Worm (Caenorhabditis elegans): ENCODE data around the gene irld-66.
A peak's percentile ranks its signal among the peaks of the same experiment; 100 is the strongest.

Gene irld-66

DNA sequence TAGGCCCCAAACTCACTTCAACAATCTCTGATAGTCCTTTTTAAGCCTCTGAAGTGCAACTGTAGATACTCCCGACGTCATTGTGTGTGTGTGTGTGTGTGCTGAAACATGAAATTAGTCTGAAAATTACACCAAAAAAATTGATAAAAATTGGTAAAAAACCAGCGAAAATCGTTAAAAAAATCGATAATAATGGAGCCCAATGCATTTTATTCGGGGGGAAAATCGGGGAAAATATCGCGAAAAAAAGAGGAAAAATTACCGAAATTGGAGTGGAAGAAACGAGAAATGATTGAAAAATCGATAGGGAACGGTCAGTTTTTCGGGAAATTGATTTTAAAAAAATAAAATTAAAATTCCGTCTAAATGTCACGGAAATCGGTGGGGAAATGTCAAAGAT, 40.4 kb downstream of the irld-66 start, which contains the start of gene ubc-26:
Gene ubc-26, minus strand, starts transcription at position 101 of the 400 bp plus-strand sequence.
- TF ChIP-seq W03F9.2 (tag; optimal IDR thresholded peaks at IDR 0.05) (no peak), him-1 (tag; optimal IDR thresholded peaks at IDR 0.05) (no peak), dao-5 (tag; optimal IDR thresholded peaks at IDR 0.05) (no peak)

- no peak for TF ChIP-seq W03F9.2 (tag; optimal IDR thresholded peaks at IDR 0.05)
- no peak for TF ChIP-seq him-1 (tag; optimal IDR thresholded peaks at IDR 0.05)
- TF ChIP-seq dao-5 (tag; optimal IDR thresholded peaks at IDR 0.05) = no peak
These were observed 46.4 kb downstream of the irld-66 start, which contains the start of gene sqv-2 for ce11 chrII:2894295-2894694. Gene sqv-2, minus strand, starts transcription at chrII:2894395.

- TF ChIP-seq W03F9.2 (tag; optimal IDR thresholded peaks at IDR 0.05) = peak; percentile 71
- TF ChIP-seq dao-5 (tag; optimal IDR thresholded peaks at IDR 0.05) = no peak
- TF ChIP-seq him-1 (tag; optimal IDR thresholded peaks at IDR 0.05) = peak; percentile 55
These were observed 51.6 kb downstream of the irld-66 start, which contains the start of gene pinn-1 for ce11 chrII:2888957-2889630. Gene pinn-1, minus strand, starts transcription at chrII:2889007.

Measured in whole organism, L4/young adult.